Worm (Caenorhabditis elegans): ENCODE measurements around the gene cox-6B.
A peak's percentile ranks its signal among the peaks of the same experiment; 100 is the strongest.

Gene cox-6B

ce11 chrIII:2780793-2781192 lies 81.3 kb downstream of the cox-6B start, which contains the start of gene Y71H2AM.6:
Y71H2AM.6 (plus strand) TSS chrIII:2781056.
- no peak for TF ChIP-seq F13H6.1 (tag; optimal IDR thresholded peaks at IDR 0.05)
- TF ChIP-seq nhr-25 (tag; optimal IDR thresholded peaks at IDR 0.05): peak; percentile 38
- TF ChIP-seq alr-1 (tag; optimal IDR thresholded peaks at IDR 0.05): no peak
- no peak for TF ChIP-seq nhr-6 (tag; optimal IDR thresholded peaks at IDR 0.05)
- TF ChIP-seq blmp-1 (tag; optimal IDR thresholded peaks at IDR 0.05; ENCODE audit: insufficient read depth): peak; percentile 71
- no peak for TF ChIP-seq nhr-21 (tag; optimal IDR thresholded peaks at IDR 0.05)
- no peak for TF ChIP-seq mab-5 (tag; optimal IDR thresholded peaks at IDR 0.05)
- peak; percentile 97 to 99 for TF ChIP-seq lsy-2 (tag; optimal IDR thresholded peaks at IDR 0.05)
- no peak for TF ChIP-seq sem-4 (tag; optimal IDR thresholded peaks at IDR 0.05)
- peak; percentile 61 for TF ChIP-seq C34F6.9 (tag; optimal IDR thresholded peaks at IDR 0.05)
- peak; percentile 20 for TF ChIP-seq sma-3 (GFP tag; optimal IDR thresholded peaks at IDR 0.05)
- peak; percentile 69 for TF ChIP-seq unc-55 (GFP tag; optimal IDR thresholded peaks at IDR 0.05)
- peak; percentile 63 for TF ChIP-seq lin-13 (GFP tag; optimal IDR thresholded peaks at IDR 0.05)
- no peak for TF ChIP-seq mdl-1 (tag; optimal IDR thresholded peaks at IDR 0.05)
- no peak for TF ChIP-seq elt-3 (tag; optimal IDR thresholded peaks at IDR 0.05)
- no peak for TF ChIP-seq lin-11 (tag; optimal IDR thresholded peaks at IDR 0.05)
- peak; percentile 8 for TF ChIP-seq fos-1 (tag; optimal IDR thresholded peaks at IDR 0.05)
- TF ChIP-seq crh-2 (tag; optimal IDR thresholded peaks at IDR 0.05): peak; percentile 25
- peak; percentile 52 for TF ChIP-seq gmeb-1 (tag; optimal IDR thresholded peaks at IDR 0.05)
- no peak for TF ChIP-seq zag-1 (tag; optimal IDR thresholded peaks at IDR 0.05)

ce11 chrIII:2781833-2782232 lies 82.4 kb downstream of the cox-6B start:
- TF ChIP-seq lin-39 (tag; optimal IDR thresholded peaks at IDR 0.05) (no peak), crh-2 (tag; optimal IDR thresholded peaks at IDR 0.05) (no peak), unc-55 (GFP tag; optimal IDR thresholded peaks at IDR 0.05) (no peak), mab-5 (tag; optimal IDR thresholded peaks at IDR 0.05) (no peak), gmeb-1 (tag; optimal IDR thresholded peaks at IDR 0.05) (no peak), egl-27 (tag; optimal IDR thresholded peaks at IDR 0.05) (no peak), C34F6.9 (tag; optimal IDR thresholded peaks at IDR 0.05) (no peak), lin-13 (GFP tag; optimal IDR thresholded peaks at IDR 0.05) (no peak), lsy-2 (tag; optimal IDR thresholded peaks at IDR 0.05) (no peak), nhr-23 (tag; optimal IDR thresholded peaks at IDR 0.05) (no peak), zag-1 (tag; optimal IDR thresholded peaks at IDR 0.05) (no peak), R02D3.7 (tag; optimal IDR thresholded peaks at IDR 0.05) (no peak), nhr-10 (tag; optimal IDR thresholded peaks at IDR 0.05) (no peak), nhr-237 (tag; optimal IDR thresholded peaks at IDR 0.05) (no peak), sem-4 (tag; optimal IDR thresholded peaks at IDR 0.05) (no peak), fos-1 (tag; optimal IDR thresholded peaks at IDR 0.05) (no peak), elt-1 (tag; optimal IDR thresholded peaks at IDR 0.05) (no peak), blmp-1 (tag; optimal IDR thresholded peaks at IDR 0.05; ENCODE audit: insufficient read depth) (no peak)

ce11 chrIII:2785840-2786239 lies 86.4 kb downstream of the cox-6B start, which contains the start of gene Y71H2AM.20:
Y71H2AM.20 (minus strand) TSS chrIII:2785948.
- TF ChIP-seq ztf-4 (tag; optimal IDR thresholded peaks at IDR 0.05): peak; percentile 96
- TF ChIP-seq nhr-11 (tag; optimal IDR thresholded peaks at IDR 0.05): no peak
- TF ChIP-seq ama-1 (optimal IDR thresholded peaks at IDR 0.05): peak; percentile 71
- peak; percentile 89 for TF ChIP-seq lin-11 (tag; optimal IDR thresholded peaks at IDR 0.05)
- peak; percentile 94 for TF ChIP-seq nhr-6 (tag; optimal IDR thresholded peaks at IDR 0.05)
- no peak for TF ChIP-seq unc-62 (GFP tag; optimal IDR thresholded peaks at IDR 0.05)
- no peak for TF ChIP-seq nhr-23 (tag; optimal IDR thresholded peaks at IDR 0.05)
- TF ChIP-seq unc-55 (GFP tag; optimal IDR thresholded peaks at IDR 0.05): peak; percentile 99
- TF ChIP-seq fos-1 (tag; optimal IDR thresholded peaks at IDR 0.05): peak; percentile 98
- TF ChIP-seq mbf-1 (tag; optimal IDR thresholded peaks at IDR 0.05): no peak
- no peak for TF ChIP-seq dmd-4 (tag; optimal IDR thresholded peaks at IDR 0.05)
- TF ChIP-seq sma-9 (GFP tag; optimal IDR thresholded peaks at IDR 0.05): peak; percentile 92
- no peak for TF ChIP-seq sma-9 (tag; optimal IDR thresholded peaks at IDR 0.05)
- TF ChIP-seq alr-1 (tag; optimal IDR thresholded peaks at IDR 0.05): peak; percentile 59
- TF ChIP-seq ceh-16 (tag; optimal IDR thresholded peaks at IDR 0.05): peak; percentile 44
- TF ChIP-seq egl-27 (tag; optimal IDR thresholded peaks at IDR 0.05): peak; percentile 78
- peak; percentile 92 to 98 for TF ChIP-seq lsy-2 (tag; optimal IDR thresholded peaks at IDR 0.05)
- TF ChIP-seq ZK546.5 (tag; optimal IDR thresholded peaks at IDR 0.05): peak; percentile 60
- TF ChIP-seq nhr-77 (tag; optimal IDR thresholded peaks at IDR 0.05): peak; percentile 85
- peak; percentile 49 for TF ChIP-seq nhr-237 (tag; optimal IDR thresholded peaks at IDR 0.05)
- TF ChIP-seq nhr-12 (tag; optimal IDR thresholded peaks at IDR 0.05): peak; percentile 49
- TF ChIP-seq nhr-129 (tag; optimal IDR thresholded peaks at IDR 0.05): peak; percentile 94
- no peak for TF ChIP-seq elt-3 (tag; optimal IDR thresholded peaks at IDR 0.05)
- TF ChIP-seq ztf-11 (tag; optimal IDR thresholded peaks at IDR 0.05): no peak
- TF ChIP-seq unc-39 (tag; optimal IDR thresholded peaks at IDR 0.05): no peak
- TF ChIP-seq gmeb-1 (tag; optimal IDR thresholded peaks at IDR 0.05): peak; percentile 89
- TF ChIP-seq sem-4 (tag; optimal IDR thresholded peaks at IDR 0.05): peak; percentile 97
- TF ChIP-seq ztf-1 (GFP tag; conservative IDR thresholded peaks at IDR 0.05): no peak
- no peak for TF ChIP-seq elt-1 (tag; optimal IDR thresholded peaks at IDR 0.05)
- TF ChIP-seq nhr-25 (tag; optimal IDR thresholded peaks at IDR 0.05): peak; percentile 97
- TF ChIP-seq snpc-4 (tag; optimal IDR thresholded peaks at IDR 0.05): peak; percentile 77
- TF ChIP-seq mab-5 (tag; optimal IDR thresholded peaks at IDR 0.05): peak; percentile 88
- peak; percentile 99 for TF ChIP-seq C34F6.9 (tag; optimal IDR thresholded peaks at IDR 0.05)
- TF ChIP-seq Y55F3AM.14 (GFP tag; optimal IDR thresholded peaks at IDR 0.05): peak; percentile 87
- peak in 1 of 2 experiments; percentile 75 for TF ChIP-seq mdl-1 (tag; optimal IDR thresholded peaks at IDR 0.05)
- TF ChIP-seq skn-1 (tag; optimal IDR thresholded peaks at IDR 0.05): peak; percentile 84
- peak; percentile 98 for TF ChIP-seq lin-13 (GFP tag; optimal IDR thresholded peaks at IDR 0.05)
- TF ChIP-seq peb-1 (tag; optimal IDR thresholded peaks at IDR 0.05): no peak
- peak; percentile 93 for TF ChIP-seq nhr-21 (tag; optimal IDR thresholded peaks at IDR 0.05)

Measured in whole organism, L2 larva.